Fruit fly (Drosophila melanogaster) whole organism, prepupa: ENCODE measurements around the gene CG2321.

ENCODE experiments used
- CG10669 ChIP-seq: fragments of 200-800 bp; sonication (Bioruptor generic); optimal IDR thresholded peaks from 3 replicates; lab custom pipeline; 2018; ENCODE audit warnings: missing biosample characterization, mild to moderate bottlenecking, missing genetic modification characterization, moderate library complexity
- CG11902 ChIP-seq: fragments of 200-800 bp; sonication (Bioruptor generic); optimal IDR thresholded peaks from 3 replicates; lab custom pipeline; 2016; ENCODE audit warnings: missing biosample characterization, missing genetic modification characterization
- CG1621 ChIP-seq: fragments of 200-800 bp; sonication (Bioruptor generic); optimal IDR thresholded peaks from 3 replicates; lab custom pipeline; 2018; ENCODE audit warnings: missing biosample characterization, mild to moderate bottlenecking, missing genetic modification characterization
- CG6163 ChIP-seq: fragments of 200-800 bp; sonication (Bioruptor generic); IDR thresholded peaks from 3 replicates; pipeline ENCODE4 v1.3.6; 2022; ENCODE audit warnings: missing biosample characterization, missing genetic modification characterization
- Ets96B ChIP-seq: fragments of 200-800 bp; optimal IDR thresholded peaks from 2 replicates; lab custom pipeline; 2019; ENCODE audit warnings: missing biosample characterization, mild to moderate bottlenecking, missing genetic modification characterization, moderate library complexity
- Gug ChIP-seq: fragments of 200-800 bp; sonication (Bioruptor generic); IDR thresholded peaks from 2 replicates; pipeline ENCODE4 v1.3.6; 2022; ENCODE audit warnings: missing biosample characterization, missing genetic modification characterization
- Hr39 ChIP-seq: fragments of 200-800 bp; sonication (Bioruptor generic); optimal IDR thresholded peaks from 2 replicates; lab custom pipeline; 2016; ENCODE audit warnings: missing biosample characterization, missing genetic modification characterization
- dac ChIP-seq: fragments of 200-800 bp; sonication (Bioruptor generic); optimal IDR thresholded peaks from 2 replicates; lab custom pipeline; 2017; ENCODE audit warnings: missing biosample characterization, mild to moderate bottlenecking, missing genetic modification characterization
- esn ChIP-seq: fragments of 200-800 bp; sonication (Bioruptor generic); optimal IDR thresholded peaks from 2 replicates; lab custom pipeline; 2016; ENCODE audit warnings: missing biosample characterization, mild to moderate bottlenecking, missing genetic modification characterization, moderate library complexity
- fd85E ChIP-seq: fragments of 200-800 bp; sonication (Bioruptor generic); optimal IDR thresholded peaks from 3 replicates; lab custom pipeline; 2016; ENCODE audit warnings: missing biosample characterization, missing genetic modification characterization
- pdm3 ChIP-seq: fragments of 200-800 bp; sonication (Bioruptor generic); optimal IDR thresholded peaks from 3 replicates; lab custom pipeline; 2016; ENCODE audit warnings: missing biosample characterization, missing genetic modification characterization
- topi ChIP-seq: fragments of 200-800 bp; sonication (Bioruptor generic); optimal IDR thresholded peaks from 3 replicates; lab custom pipeline; 2016; ENCODE audit warnings: missing biosample characterization, missing genetic modification characterization

dm6 chr3R:29526565-29526964 lies 37.5 kb upstream of the CG2321 start:
- TF ChIP-seq CG11902 (GFP tag; lab: Kevin White, UChicago) (no peak), topi (no peak), Gug (GFP tag; lab: Robert Waterston, UW) (no peak), CG6163 (GFP tag; lab: Robert Waterston, UW) (no peak), Hr39 (GFP tag; lab: Kevin White, UChicago) (no peak), pdm3 (no peak), Ets96B (tag; lab: Kevin White, UChicago) (no peak), fd85E (GFP tag; lab: Kevin White, UChicago) (no peak), dac (GFP tag; lab: Kevin White, UChicago) (no peak), CG1621 (tag; lab: Kevin White, UChicago) (no peak), CG10669 (GFP tag; lab: Kevin White, UChicago) (no peak), esn (GFP tag; lab: Kevin White, UChicago) (no peak)
